Fruit fly (Drosophila melanogaster) whole organism, embryonic: ENCODE measurements around the gene CG10730.
A peak's percentile ranks its signal among the peaks of the same experiment; 100 is the strongest.

ENCODE experiments used
- ATbp ChIP-seq: fragments of 200-800 bp; sonication (Bioruptor generic); optimal IDR thresholded peaks from 2 replicates; lab custom pipeline; 2017; ENCODE audit warnings: missing biosample characterization, mild to moderate bottlenecking, missing genetic modification characterization, missing genetic modification reagents
- Adf1 ChIP-seq: fragments of 200-800 bp; sonication (Bioruptor generic); IDR thresholded peaks from 2 replicates; pipeline ENCODE4 v1.3.6; 2022; ENCODE audit warnings: missing biosample characterization, missing genetic modification characterization
- Atf-2 ChIP-seq: fragments of 200-800 bp; sonication (Bioruptor generic); optimal IDR thresholded peaks from 2 replicates; lab custom pipeline; 2016; ENCODE audit warnings: missing biosample characterization, missing genetic modification characterization
- C15 ChIP-seq: fragments of 200-800 bp; sonication (Bioruptor generic); IDR thresholded peaks from 3 replicates; pipeline ENCODE4 v1.3.6; 2022; ENCODE audit warnings: missing biosample characterization, missing genetic modification characterization
- CG12071 ChIP-seq: fragments of 200-800 bp; sonication (Bioruptor generic); optimal IDR thresholded peaks from 3 replicates; lab custom pipeline; 2018; ENCODE audit warnings: missing biosample characterization, mild to moderate bottlenecking, missing genetic modification characterization
- CG12299 ChIP-seq: fragments of 200-800 bp; sonication (Bioruptor generic); optimal IDR thresholded peaks from 2 replicates; lab custom pipeline; 2018; ENCODE audit warnings: missing biosample characterization, mild to moderate bottlenecking, missing genetic modification characterization
- CG15514 ChIP-seq: fragments of 200-800 bp; sonication (Bioruptor generic); optimal IDR thresholded peaks from 3 replicates; lab custom pipeline; 2017; ENCODE audit warnings: missing biosample characterization, missing genetic modification characterization, mild to moderate bottlenecking, moderate library complexity, missing genetic modification reagents
- CG18476 ChIP-seq: fragments of 200-800 bp; sonication (Bioruptor generic); optimal IDR thresholded peaks from 2 replicates; lab custom pipeline; 2016; ENCODE audit warnings: missing biosample characterization, mild to moderate bottlenecking, missing genetic modification characterization
- CG2202 ChIP-seq: fragments of 200-800 bp; sonication (Bioruptor generic); optimal IDR thresholded peaks from 2 replicates; lab custom pipeline; 2018; ENCODE audit warnings: missing biosample characterization, mild to moderate bottlenecking, missing genetic modification characterization
- CG2889 ChIP-seq: fragments of 200-800 bp; sonication (Bioruptor generic); IDR thresholded peaks from 3 replicates; pipeline ENCODE4 v1.3.6; 2022; ENCODE audit warnings: missing biosample characterization, missing genetic modification characterization
- CG32767 ChIP-seq: fragments of 200-800 bp; sonication (Bioruptor generic); IDR thresholded peaks from 2 replicates; pipeline ENCODE4 v1.3.6; 2022; ENCODE audit warnings: missing biosample characterization, missing genetic modification characterization
- CG4854 ChIP-seq: fragments of 200-800 bp; sonication (Bioruptor generic); optimal IDR thresholded peaks from 2 replicates; lab custom pipeline; 2016; ENCODE audit warnings: missing biosample characterization, missing genetic modification characterization, inconsistent platforms
- CG5180 ChIP-seq: fragments of 200-800 bp; sonication (Bioruptor generic); optimal IDR thresholded peaks from 3 replicates; lab custom pipeline; 2017; ENCODE audit warnings: missing biosample characterization, missing genetic modification characterization, mild to moderate bottlenecking, moderate library complexity, missing genetic modification reagents
- CG5245 ChIP-seq: fragments of 200-800 bp; sonication (Bioruptor generic); optimal IDR thresholded peaks from 3 replicates; lab custom pipeline; 2016; ENCODE audit warnings: missing biosample characterization, missing genetic modification characterization
- CG7271 ChIP-seq: fragments of 200-800 bp; sonication (Bioruptor generic); optimal IDR thresholded peaks from 2 replicates; lab custom pipeline; 2018; ENCODE audit warnings: missing biosample characterization, mild to moderate bottlenecking, missing genetic modification characterization, moderate library complexity
- CG7556 ChIP-seq: fragments of 200-800 bp; sonication (Bioruptor generic); optimal IDR thresholded peaks from 2 replicates; lab custom pipeline; 2017; ENCODE audit warnings: missing biosample characterization, mild to moderate bottlenecking, missing genetic modification characterization
- CG7839 ChIP-seq: fragments of 200-800 bp; sonication (Bioruptor generic); optimal IDR thresholded peaks from 3 replicates; lab custom pipeline; 2018; ENCODE audit warnings: missing biosample characterization, mild to moderate bottlenecking, missing genetic modification characterization, moderate library complexity
- CG8281 ChIP-seq: fragments of 200-800 bp; sonication (Bioruptor generic); optimal IDR thresholded peaks from 2 replicates; lab custom pipeline; 2018; ENCODE audit warnings: missing biosample characterization, mild to moderate bottlenecking, missing genetic modification characterization, moderate library complexity
- CG9797 ChIP-seq: fragments of 200-800 bp; sonication (Bioruptor generic); optimal IDR thresholded peaks from 3 replicates; lab custom pipeline; 2018; ENCODE audit warnings: missing biosample characterization, mild to moderate bottlenecking, missing genetic modification characterization
- CTCF ChIP-seq: fragments of 200-800 bp; sonication (Bioruptor generic); optimal IDR thresholded peaks from 2 replicates; lab custom pipeline; 2017; ENCODE audit warnings: missing biosample characterization, mild to moderate bottlenecking, missing genetic modification characterization, moderate library complexity
- Camta ChIP-seq: fragments of 200-800 bp; sonication (Bioruptor generic); optimal IDR thresholded peaks from 2 replicates; lab custom pipeline; 2016; ENCODE audit warnings: missing biosample characterization, missing genetic modification characterization
- CoRest ChIP-seq: fragments of 200-800 bp; sonication (Bioruptor generic); optimal IDR thresholded peaks from 3 replicates; lab custom pipeline; 2018; ENCODE audit warnings: missing biosample characterization, mild to moderate bottlenecking, missing genetic modification characterization, moderate library complexity
- Dad ChIP-seq: fragments of 200-800 bp; sonication (Bioruptor generic); optimal IDR thresholded peaks from 3 replicates; lab custom pipeline; 2016; ENCODE audit warnings: missing biosample characterization, missing genetic modification characterization
- Dek ChIP-seq: fragments of 200-800 bp; sonication (Bioruptor generic); optimal IDR thresholded peaks from 3 replicates; lab custom pipeline; 2019; ENCODE audit warnings: missing biosample characterization, mild to moderate bottlenecking, missing genetic modification characterization, moderate library complexity
- Dip3 ChIP-seq: fragments of 200-800 bp; sonication (Bioruptor generic); optimal IDR thresholded peaks from 3 replicates; lab custom pipeline; 2016; ENCODE audit warnings: missing biosample characterization, missing genetic modification characterization
- Dp ChIP-seq: fragments of 200-800 bp; sonication (Bioruptor generic); optimal IDR thresholded peaks from 2 replicates; lab custom pipeline; 2018; ENCODE audit warnings: missing biosample characterization, mild to moderate bottlenecking, missing genetic modification characterization, moderate library complexity
- HLH4C ChIP-seq: fragments of 200-800 bp; sonication (Bioruptor generic); IDR thresholded peaks from 3 replicates; pipeline ENCODE4 v1.3.6; 2022; ENCODE audit warnings: missing biosample characterization, missing genetic modification characterization; ENCODE audit not compliant: partially characterized antibody
- Lpt ChIP-seq: fragments of >200 bp; optimal IDR thresholded peaks from 2 replicates; lab custom pipeline; 2018; ENCODE audit warnings: missing biosample characterization, missing genetic modification characterization
- Mad ChIP-seq: fragments of 200-800 bp; sonication (Bioruptor generic); optimal IDR thresholded peaks from 2 replicates; lab custom pipeline; 2016; ENCODE audit warnings: missing biosample characterization, missing genetic modification characterization
- NfI ChIP-seq: fragments of 200-800 bp; sonication (Bioruptor generic); optimal IDR thresholded peaks from 3 replicates; lab custom pipeline; 2018; ENCODE audit warnings: missing biosample characterization, mild to moderate bottlenecking, missing genetic modification characterization, moderate library complexity
- Optix ChIP-seq: fragments of 200-800 bp; sonication (Bioruptor generic); IDR thresholded peaks from 3 replicates; pipeline ENCODE4 v1.3.6; 2022; ENCODE audit warnings: missing biosample characterization, missing genetic modification characterization
- Rfx ChIP-seq: fragments of 200-800 bp; sonication (Bioruptor generic); IDR thresholded peaks from 2 replicates; pipeline ENCODE4 v1.3.6; 2022; ENCODE audit warnings: missing biosample characterization, missing genetic modification characterization
- Scr ChIP-seq: fragments of 200-800 bp; sonication (Bioruptor generic); IDR thresholded peaks from 2 replicates; pipeline ENCODE4 v1.3.6; 2022; ENCODE audit warnings: missing biosample characterization, missing genetic modification characterization; ENCODE audit not compliant: partially characterized antibody
- Sin3A ChIP-seq: fragments of >200 bp; optimal IDR thresholded peaks from 2 replicates; lab custom pipeline; 2018
- Sox100B ChIP-seq: fragments of 200-800 bp; sonication (Bioruptor generic); optimal IDR thresholded peaks from 3 replicates; lab custom pipeline; 2018; ENCODE audit warnings: missing biosample characterization, mild to moderate bottlenecking, missing genetic modification characterization
- Trl ChIP-seq, 3 experiments: fragments of >200 bp in 2 of 3; fragments of 200-800 bp in 1 of 3; sonication (Bioruptor generic) in 1 of 3; optimal IDR thresholded peaks; 2 replicates in 1 of 3; 3 replicates in 2 of 3; lab custom pipeline; 2016 to 2017; ENCODE audit warnings: missing biosample characterization in 1 of 3, missing genetic modification characterization in 1 of 3
- Usf ChIP-seq: fragments of 200-800 bp; sonication (Bioruptor generic); optimal IDR thresholded peaks from 2 replicates; lab custom pipeline; 2017; ENCODE audit warnings: missing genotype, missing biosample characterization, missing genetic modification characterization
- az2 ChIP-seq: fragments of 200-800 bp; sonication (Bioruptor generic); optimal IDR thresholded peaks from 3 replicates; lab custom pipeline; 2016; ENCODE audit warnings: missing biosample characterization, missing genetic modification characterization
- chm ChIP-seq: fragments of 200-800 bp; sonication (Bioruptor generic); IDR thresholded peaks from 2 replicates; pipeline ENCODE4 v1.3.6; 2022; ENCODE audit warnings: missing biosample characterization, missing genetic modification characterization
- ci ChIP-seq: fragments of 200-800 bp; sonication (Bioruptor generic); IDR thresholded peaks from 3 replicates; pipeline ENCODE4 v1.3.6; 2022; ENCODE audit warnings: missing biosample characterization, missing genetic modification characterization
- en ChIP-seq: fragments of 200-800 bp; sonication (Bioruptor generic); optimal IDR thresholded peaks from 2 replicates; lab custom pipeline; 2016; ENCODE audit warnings: missing biosample characterization, missing genetic modification characterization
- eve ChIP-seq, 2 experiments: fragments of >200 bp; optimal IDR thresholded peaks; 2 replicates each; lab custom pipeline; 2017; ENCODE audit warnings: missing biosample characterization in 2 of 2, missing genetic modification characterization in 2 of 2
- fd3F ChIP-seq: fragments of 200-800 bp; sonication (Bioruptor generic); optimal IDR thresholded peaks from 2 replicates; lab custom pipeline; 2018; ENCODE audit warnings: missing biosample characterization, mild to moderate bottlenecking, missing genetic modification characterization, moderate library complexity
- ftz-f1 ChIP-seq: fragments of 200-800 bp; sonication (Bioruptor generic); optimal IDR thresholded peaks from 2 replicates; lab custom pipeline; 2016; ENCODE audit warnings: missing biosample characterization, missing genetic modification characterization
- kni ChIP-seq: fragments of 200-800 bp; sonication (Bioruptor generic); optimal IDR thresholded peaks from 3 replicates; lab custom pipeline; 2017; ENCODE audit warnings: mild to moderate bottlenecking, missing biosample characterization, missing genetic modification reagents, missing genetic modification characterization
- lab ChIP-seq: fragments of 200-800 bp; sonication (Bioruptor generic); optimal IDR thresholded peaks from 3 replicates; lab custom pipeline; 2017; ENCODE audit warnings: missing biosample characterization, missing genetic modification characterization, mild to moderate bottlenecking, moderate library complexity, missing genetic modification reagents
- mirr ChIP-seq: fragments of 200-800 bp; sonication (Bioruptor generic); optimal IDR thresholded peaks from 3 replicates; lab custom pipeline; 2018; ENCODE audit warnings: missing biosample characterization, mild to moderate bottlenecking, missing genetic modification characterization
- nerfin-1 ChIP-seq: fragments of 200-800 bp; sonication (Bioruptor generic); optimal IDR thresholded peaks from 3 replicates; lab custom pipeline; 2019; ENCODE audit warnings: missing biosample characterization, mild to moderate bottlenecking, missing genetic modification characterization, moderate library complexity
- phol ChIP-seq: fragments of 200-800 bp; sonication (Bioruptor generic); optimal IDR thresholded peaks from 3 replicates; lab custom pipeline; 2018; ENCODE audit warnings: missing biosample characterization, mild to moderate bottlenecking, missing genetic modification characterization, moderate library complexity
- schlank ChIP-seq: fragments of 200-800 bp; sonication (Bioruptor generic); optimal IDR thresholded peaks from 2 replicates; lab custom pipeline; 2018; ENCODE audit warnings: missing biosample characterization, mild to moderate bottlenecking, missing genetic modification characterization
- slp2 ChIP-seq: fragments of 200-800 bp; sonication (Bioruptor generic); optimal IDR thresholded peaks from 2 replicates; lab custom pipeline; 2016; ENCODE audit warnings: missing biosample characterization, missing genetic modification characterization
- so ChIP-seq: fragments of 200-800 bp; sonication (Bioruptor generic); IDR thresholded peaks from 3 replicates; pipeline ENCODE4 v1.3.6; 2022; ENCODE audit warnings: missing biosample characterization, missing genetic modification characterization

CG10730 gene

DNA sequence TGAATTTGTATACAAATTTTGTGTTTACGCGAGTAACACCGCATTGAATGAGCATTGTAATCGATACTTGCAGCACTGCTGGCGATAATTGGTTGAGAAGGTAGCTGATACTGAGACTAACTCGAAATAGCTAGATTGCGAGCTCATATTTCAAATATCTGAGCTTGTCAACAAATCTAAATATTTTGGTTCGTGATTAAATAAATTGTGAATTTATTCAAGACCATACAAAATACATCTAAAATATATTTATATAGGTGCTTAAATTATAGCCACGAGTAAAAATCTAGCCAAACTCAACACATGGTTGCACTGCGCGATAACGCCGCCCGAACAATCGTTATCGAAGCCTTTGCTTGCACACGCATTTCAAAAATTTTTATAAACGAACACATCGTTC, 21.8 kb upstream of the CG10730 start, which contains the start of the genes Taf13 and nesd (continued):
- no peak for TF ChIP-seq Atf-2 (GFP tag; lab: Kevin White, UChicago)
- TF ChIP-seq CG32767 (GFP tag; lab: Robert Waterston, UW) = peak; percentile 16; the same call in 1 of the 2 replicates
- TF ChIP-seq Lpt (GFP tag; lab: Kevin White, UChicago) = no peak
- TF ChIP-seq Sin3A = peak; percentile 92
- TF ChIP-seq Camta = no peak
- peak; percentile 33 for TF ChIP-seq Sox100B (GFP tag; lab: Kevin White, UChicago)
- peak; percentile 46 for TF ChIP-seq NfI (GFP tag; lab: Kevin White, UChicago)
- no peak for TF ChIP-seq slp2
- TF ChIP-seq Dip3 (GFP tag; lab: Kevin White, UChicago) = peak; percentile 13
- TF ChIP-seq CG7839 (tag; lab: Kevin White, UChicago) = peak; percentile 45
- TF ChIP-seq Dp = peak; percentile 85
- TF ChIP-seq CoRest (tag; lab: Kevin White, UChicago) = peak; percentile 72
- TF ChIP-seq Scr (GFP tag; lab: Robert Waterston, UW) = peak; percentile 78
- TF ChIP-seq CG7556 (GFP tag; lab: Kevin White, UChicago) = peak; percentile 1
- no peak for TF ChIP-seq eve (GFP tag; optimal IDR thresholded peaks at IDR 0.05; lab: Kevin White, UChicago)
- peak; percentile 39 for TF ChIP-seq nerfin-1
- TF ChIP-seq lab (GFP tag; lab: Kevin White, UChicago) = peak; percentile 20
- no peak for TF ChIP-seq Optix (GFP tag; lab: Robert Waterston, UW)
- no peak for TF ChIP-seq CG18476 (GFP tag; lab: Kevin White, UChicago)
- no peak for TF ChIP-seq Trl (optimal IDR thresholded peaks at IDR 0.05; lab: Kevin White, UChicago)
- TF ChIP-seq Trl (GFP tag; optimal IDR thresholded peaks at IDR 0.05; lab: Kevin White, UChicago) = peak; percentile 3
- TF ChIP-seq chm = no peak
- TF ChIP-seq ci = no peak
- no peak for TF ChIP-seq ftz-f1 (GFP tag; lab: Kevin White, UChicago)
- TF ChIP-seq az2 = no peak
- TF ChIP-seq CG12071 = no peak
- peak; percentile 28; the same call in 1 of the 2 replicates for TF ChIP-seq Rfx
- no peak for TF ChIP-seq CG5245 (GFP tag; lab: Kevin White, UChicago)
- peak; percentile 64 for TF ChIP-seq phol (tag; lab: Kevin White, UChicago)
- no peak for TF ChIP-seq CG12299 (tag; lab: Kevin White, UChicago)
- TF ChIP-seq Dek (tag; lab: Kevin White, UChicago) = peak; percentile 32
- TF ChIP-seq CTCF (GFP tag; lab: Kevin White, UChicago) = no peak
- no peak for TF ChIP-seq Usf (GFP tag; lab: Kevin White, UChicago)
- TF ChIP-seq CG5180 (GFP tag; lab: Kevin White, UChicago) = no peak
- no peak for TF ChIP-seq CG8281
- peak; percentile 32 for TF ChIP-seq CG9797 (GFP tag; lab: Kevin White, UChicago)
- TF ChIP-seq CG7271 (tag; lab: Kevin White, UChicago) = peak; percentile 51
- peak; percentile 65 for TF ChIP-seq CG15514
- peak; percentile 10 for TF ChIP-seq CG4854 (GFP tag; lab: Kevin White, UChicago)
- no peak for TF ChIP-seq schlank
- TF ChIP-seq kni (GFP tag; lab: Kevin White, UChicago) = no peak
- no peak for TF ChIP-seq CG2202
- TF ChIP-seq Adf1 (GFP tag; lab: Robert Waterston, UW) = no peak; the same call in 1 of the 2 replicates
- TF ChIP-seq Dad (GFP tag; lab: Kevin White, UChicago) = no peak
- no peak for TF ChIP-seq en
- no peak for TF ChIP-seq mirr (GFP tag; lab: Kevin White, UChicago)
- TF ChIP-seq HLH4C (GFP tag; lab: Robert Waterston, UW) = peak; percentile 89
- TF ChIP-seq ATbp (GFP tag; lab: Kevin White, UChicago) = no peak
- TF ChIP-seq fd3F = no peak
- TF ChIP-seq CG2889 (GFP tag; lab: Robert Waterston, UW) = no peak
- peak; percentile 1 for TF ChIP-seq Mad (GFP tag; lab: Kevin White, UChicago)
- TF ChIP-seq C15 (GFP tag; lab: Robert Waterston, UW) = no peak
- no peak for TF ChIP-seq so (GFP tag; lab: Robert Waterston, UW)
